Worm (Caenorhabditis elegans): ENCODE data around the gene papl-1.

DNA sequence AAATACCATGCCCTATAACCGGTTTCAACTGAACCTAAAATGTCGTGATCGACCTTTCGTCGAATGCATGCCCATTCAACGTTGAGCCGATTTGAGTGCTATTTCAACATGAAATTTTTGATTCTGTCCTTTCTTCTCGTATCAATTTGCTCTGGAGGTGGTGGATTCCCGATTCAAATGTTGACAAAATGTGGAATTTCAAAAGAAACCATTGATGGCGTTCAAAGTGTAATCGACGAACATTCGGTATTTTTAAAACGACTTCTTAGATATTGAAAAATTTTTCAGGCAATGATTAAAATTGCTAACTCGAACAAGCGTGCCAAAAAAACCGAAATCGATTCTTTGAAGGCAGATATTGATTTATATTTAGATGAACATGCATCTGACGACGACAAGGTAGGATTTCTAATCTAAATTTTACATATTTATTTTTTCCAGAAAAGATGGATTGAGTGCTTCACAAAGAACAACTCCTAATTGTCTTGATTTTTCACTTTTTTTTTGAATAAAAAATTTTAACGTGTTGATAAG, 32.4 kb downstream of the papl-1 start, which contains the start of gene R11D1.13:
- TF ChIP-seq ceh-14 (tag; optimal IDR thresholded peaks at IDR 0.05) (no peak), unc-55 (GFP tag; optimal IDR thresholded peaks at IDR 0.05) (no peak), ceh-9 (tag; optimal IDR thresholded peaks at IDR 0.05) (no peak), fkh-10 (GFP tag; optimal IDR thresholded peaks at IDR 0.05) (no peak), nhr-11 (tag; optimal IDR thresholded peaks at IDR 0.05) (no peak), nhr-232 (tag; optimal IDR thresholded peaks at IDR 0.05) (no peak), eyg-1 (tag; optimal IDR thresholded peaks at IDR 0.05) (no peak), pqm-1 (tag; optimal IDR thresholded peaks at IDR 0.05) (no peak), K09A11.1 (tag; optimal IDR thresholded peaks at IDR 0.05; ENCODE audit: insufficient read depth) (no peak), unc-42 (tag; optimal IDR thresholded peaks at IDR 0.05) (no peak), elt-4 (tag; optimal IDR thresholded peaks at IDR 0.05) (no peak), lin-11 (tag; optimal IDR thresholded peaks at IDR 0.05) (no peak), lim-6 (tag; optimal IDR thresholded peaks at IDR 0.05) (no peak)

All from whole organism, late embryonic.